Worm (Caenorhabditis elegans) whole organism, young adult: ENCODE results near the gene sulp-5.

ENCODE experiments used
- B0261.1 ChIP-seq: sonication (generic microtip); optimal IDR thresholded peaks from 2 replicates; lab custom pipeline; 2016; ENCODE audit warnings: mild to moderate bottlenecking, missing genetic modification characterization, moderate library complexity, missing compliant biosample characterization
- C17E4.6 ChIP-seq: fragments of 200-800 bp; sonication (Bioruptor generic); IDR thresholded peaks from 2 replicates; pipeline ENCODE4 v1.3.6; 2022; ENCODE audit warnings: missing genetic modification reagents, missing genetic modification characterization, missing compliant biosample characterization
- D2030.7 ChIP-seq: fragments of 200-800 bp; sonication (Bioruptor generic); IDR thresholded peaks from 2 replicates; pipeline ENCODE4 v1.3.6; 2022; ENCODE audit warnings: missing genetic modification reagents, missing genetic modification characterization, missing compliant biosample characterization
- F22D6.2 ChIP-seq: sonication (generic microtip); optimal IDR thresholded peaks from 2 replicates; lab custom pipeline; 2016; ENCODE audit warnings: mild to moderate bottlenecking, missing genetic modification characterization, missing compliant biosample characterization
- F23B12.7 ChIP-seq: sonication (generic microtip); optimal IDR thresholded peaks from 2 replicates; lab custom pipeline; 2017; ENCODE audit warnings: missing genetic modification characterization, mild to moderate bottlenecking, missing compliant biosample characterization, antibody characterized with exemption, moderate library complexity; ENCODE audit not compliant: insufficient read depth
- F33H1.4 ChIP-seq: fragments of 200-800 bp; sonication (Bioruptor generic); IDR thresholded peaks from 2 replicates; pipeline ENCODE4 v1.3.6; 2022; ENCODE audit warnings: missing genetic modification reagents, missing genetic modification characterization, missing compliant biosample characterization
- F39B2.1 ChIP-seq: fragments of 200-800 bp; sonication (Bioruptor generic); IDR thresholded peaks from 2 replicates; pipeline ENCODE4 v1.3.6; 2022; ENCODE audit warnings: missing genetic modification reagents, missing genetic modification characterization, missing compliant biosample characterization
- K11D2.4 ChIP-seq: fragments of 200-800 bp; sonication (Bioruptor generic); IDR thresholded peaks from 2 replicates; pipeline ENCODE4 v1.3.6; 2022; ENCODE audit warnings: missing genetic modification reagents, missing genetic modification characterization, missing compliant biosample characterization
- Y53F4B.3 ChIP-seq: fragments of 200-800 bp; sonication (Bioruptor generic); IDR thresholded peaks from 2 replicates; pipeline ENCODE4 v1.3.6; 2022; ENCODE audit warnings: missing genetic modification reagents, missing genetic modification characterization, missing compliant biosample characterization
- Y53G8AR.9 ChIP-seq: fragments of 200-800 bp; sonication (Bioruptor generic); conservative IDR thresholded peaks from 2 replicates; pipeline ENCODE4 v1.3.6; 2022; ENCODE audit warnings: missing genetic modification reagents, missing genetic modification characterization, missing compliant biosample characterization
- Y79H2A.3 ChIP-seq: fragments of 200-800 bp; sonication (Bioruptor generic); conservative IDR thresholded peaks from 2 replicates; pipeline ENCODE4 v1.3.6; 2022; ENCODE audit warnings: missing genetic modification reagents, missing genetic modification characterization, missing compliant biosample characterization
- akir-1 ChIP-seq: fragments of 200-800 bp; sonication (Bioruptor generic); optimal IDR thresholded peaks from 2 replicates; lab custom pipeline; 2018; ENCODE audit warnings: mild to moderate bottlenecking, missing genetic modification characterization, moderate library complexity, missing compliant biosample characterization
- ama-1 ChIP-seq, 3 experiments: fragments of 150-350 bp in 1 of 3; sonication (generic microtip) in 2 of 3; optimal IDR thresholded peaks; 2 replicates each; lab custom pipeline; 2014 to 2018; ENCODE audit warnings: missing biosample characterization in 2 of 3, missing genetic modification characterization in 2 of 3, missing genetic modification reagents in 2 of 3
- atf-7 ChIP-seq: sonication (generic microtip); optimal IDR thresholded peaks from 2 replicates; lab custom pipeline; 2017; ENCODE audit warnings: mild to moderate bottlenecking, missing genetic modification characterization, missing compliant biosample characterization
- athp-1 ChIP-seq: sonication (generic microtip); optimal IDR thresholded peaks from 2 replicates; lab custom pipeline; 2017; ENCODE audit warnings: mild to moderate bottlenecking, missing genetic modification characterization, missing compliant biosample characterization
- attf-6 ChIP-seq: fragments of 200-800 bp; sonication (Bioruptor generic); IDR thresholded peaks from 2 replicates; pipeline ENCODE4 v1.3.6; 2022; ENCODE audit warnings: missing genetic modification reagents, missing genetic modification characterization, missing compliant biosample characterization
- dpff-1 ChIP-seq: sonication (generic microtip); optimal IDR thresholded peaks from 2 replicates; lab custom pipeline; 2017; ENCODE audit warnings: mild to moderate bottlenecking, missing genetic modification characterization, missing compliant biosample characterization
- efl-1 ChIP-seq: fragments of 150-350 bp; optimal IDR thresholded peaks from 2 replicates; lab custom pipeline; 2014; ENCODE audit warnings: missing biosample characterization, missing genetic modification reagents, missing genetic modification characterization
- gei-17 ChIP-seq: fragments of 200-800 bp; sonication (Bioruptor generic); optimal IDR thresholded peaks from 2 replicates; lab custom pipeline; 2018; ENCODE audit warnings: mild to moderate bottlenecking, missing genetic modification characterization, missing compliant biosample characterization
- hlh-12 ChIP-seq: sonication (generic microtip); optimal IDR thresholded peaks from 2 replicates; lab custom pipeline; 2016; ENCODE audit warnings: missing genetic modification characterization, missing compliant biosample characterization
- hmg-1.2 ChIP-seq: fragments of 200-800 bp; sonication (Bioruptor generic); IDR thresholded peaks from 2 replicates; pipeline ENCODE4 v1.3.6; 2022; ENCODE audit warnings: missing genetic modification reagents, missing genetic modification characterization, missing compliant biosample characterization
- lag-1 ChIP-seq: fragments of 200-800 bp; sonication (Bioruptor generic); IDR thresholded peaks from 2 replicates; pipeline ENCODE4 v1.3.6; 2022; ENCODE audit warnings: missing genetic modification reagents, missing genetic modification characterization, missing compliant biosample characterization
- let-526 ChIP-seq: fragments of 200-800 bp; sonication (Bioruptor generic); IDR thresholded peaks from 2 replicates; pipeline ENCODE4 v1.3.6; 2022; ENCODE audit warnings: missing genetic modification reagents, missing genetic modification characterization, missing compliant biosample characterization
- lin-26 ChIP-seq: fragments of 200-800 bp; sonication (Bioruptor generic); IDR thresholded peaks from 2 replicates; pipeline ENCODE4 v1.3.6; 2022; ENCODE audit warnings: missing genetic modification reagents, missing genetic modification characterization, missing compliant biosample characterization
- lir-1 ChIP-seq: fragments of 200-800 bp; sonication (Bioruptor generic); conservative IDR thresholded peaks from 2 replicates; pipeline ENCODE4 v1.3.6; 2022; ENCODE audit warnings: missing genetic modification reagents, missing genetic modification characterization, missing compliant biosample characterization
- madf-8 ChIP-seq: fragments of 200-800 bp; sonication (Bioruptor generic); conservative IDR thresholded peaks from 2 replicates; pipeline ENCODE4 v1.3.6; 2022; ENCODE audit warnings: missing genetic modification reagents, missing genetic modification characterization, missing compliant biosample characterization
- mcd-1 ChIP-seq: fragments of 200-800 bp; sonication (Bioruptor generic); IDR thresholded peaks from 2 replicates; pipeline ENCODE4 v1.3.6; 2022; ENCODE audit warnings: missing genetic modification reagents, missing genetic modification characterization, missing compliant biosample characterization
- mel-28 ChIP-seq: sonication (generic microtip); optimal IDR thresholded peaks from 2 replicates; lab custom pipeline; 2016; ENCODE audit warnings: borderline replicate concordance, mild to moderate bottlenecking, missing genetic modification characterization, missing compliant biosample characterization
- mxl-1 ChIP-seq: sonication (generic microtip); optimal IDR thresholded peaks from 2 replicates; lab custom pipeline; 2016; ENCODE audit warnings: missing genetic modification characterization, missing compliant biosample characterization
- nfyb-1 ChIP-seq: fragments of 200-800 bp; sonication (Bioruptor generic); IDR thresholded peaks from 2 replicates; pipeline ENCODE4 v1.3.6; 2022; ENCODE audit warnings: missing genetic modification reagents, missing genetic modification characterization, missing compliant biosample characterization
- nhr-27 ChIP-seq: fragments of 200-800 bp; sonication (Bioruptor generic); optimal IDR thresholded peaks from 2 replicates; lab custom pipeline; 2018; ENCODE audit warnings: mild to moderate bottlenecking, missing genetic modification characterization, moderate library complexity, missing compliant biosample characterization
- pbrm-1 ChIP-seq: fragments of 200-800 bp; sonication (Bioruptor generic); IDR thresholded peaks from 2 replicates; pipeline ENCODE4 v1.3.6; 2022; ENCODE audit warnings: missing genetic modification reagents, missing genetic modification characterization, missing compliant biosample characterization
- sdz-38 ChIP-seq: sonication (generic microtip); optimal IDR thresholded peaks from 2 replicates; lab custom pipeline; 2016; ENCODE audit warnings: missing genotype, missing genetic modification characterization, missing compliant biosample characterization
- snpc-1.3 ChIP-seq: sonication (generic microtip); optimal IDR thresholded peaks from 2 replicates; lab custom pipeline; 2017; ENCODE audit warnings: missing genetic modification characterization, mild to moderate bottlenecking, missing compliant biosample characterization, antibody characterized with exemption, moderate library complexity, missing genotype, missing genetic modification reagents; ENCODE audit not compliant: insufficient read depth
- somi-1 ChIP-seq: fragments of 200-800 bp; sonication (Bioruptor generic); optimal IDR thresholded peaks from 2 replicates; lab custom pipeline; 2018; ENCODE audit warnings: mild to moderate bottlenecking, missing genetic modification characterization, missing compliant biosample characterization
- tbp1 ChIP-seq: fragments of 200-800 bp; sonication (Bioruptor generic); optimal IDR thresholded peaks from 2 replicates; lab custom pipeline; 2018; ENCODE audit warnings: mild to moderate bottlenecking, missing genetic modification characterization, missing compliant biosample characterization
- tlf-1 ChIP-seq: fragments of 200-800 bp; sonication (Bioruptor generic); optimal IDR thresholded peaks from 2 replicates; lab custom pipeline; 2018; ENCODE audit warnings: mild to moderate bottlenecking, missing genetic modification characterization, missing compliant biosample characterization
- xnd-1 ChIP-seq: sonication (generic microtip); optimal IDR thresholded peaks from 2 replicates; lab custom pipeline; 2016; ENCODE audit warnings: missing genotype, missing genetic modification reagents, missing genetic modification characterization, missing compliant biosample characterization
- zim-3 ChIP-seq: sonication (generic microtip); optimal IDR thresholded peaks from 2 replicates; lab custom pipeline; 2017; ENCODE audit warnings: mild to moderate bottlenecking, missing genetic modification characterization, moderate library complexity, missing compliant biosample characterization
- ztf-18 ChIP-seq: sonication (generic microtip); optimal IDR thresholded peaks from 2 replicates; lab custom pipeline; 2016; ENCODE audit warnings: missing genotype, mild to moderate bottlenecking, missing genetic modification characterization, missing compliant biosample characterization
- ztf-3 ChIP-seq: fragments of 200-800 bp; sonication (Bioruptor generic); optimal IDR thresholded peaks from 2 replicates; lab custom pipeline; 2018; ENCODE audit warnings: mild to moderate bottlenecking, missing genetic modification characterization, missing compliant biosample characterization
- ztf-6 ChIP-seq: fragments of 200-800 bp; sonication (Bioruptor generic); IDR thresholded peaks from 2 replicates; pipeline ENCODE4 v1.3.6; 2022; ENCODE audit warnings: missing genetic modification reagents, missing genetic modification characterization, missing compliant biosample characterization

Gene sulp-5

ce11 chrV:11921689-11922517 lies 42.1 kb downstream of the sulp-5 start (continued):
- TF ChIP-seq Y53G8AR.9 (GFP tag; lab: Robert Waterston, UW) (no peak), tbp1 (no peak), gei-17 (GFP tag; lab: Kevin White, UChicago) (no peak), athp-1 (tag; lab: Kevin White, UChicago) (no peak), attf-6 (GFP tag; lab: Robert Waterston, UW) (no peak), let-526 (GFP tag; lab: Robert Waterston, UW) (no peak), dpff-1 (tag; lab: Kevin White, UChicago) (no peak), nfyb-1 (GFP tag; lab: Robert Waterston, UW) (no peak), snpc-1.3 (tag; lab: Kevin White, UChicago) (no peak), sdz-38 (tag; lab: Kevin White, UChicago) (no peak), Y79H2A.3 (no peak), F23B12.7 (no peak), mcd-1 (GFP tag; lab: Robert Waterston, UW) (no peak), F22D6.2 (tag; lab: Kevin White, UChicago) (no peak), zim-3 (tag; lab: Kevin White, UChicago) (no peak), akir-1 (GFP tag; lab: Kevin White, UChicago) (no peak), atf-7 (peak; percentile 3), lir-1 (GFP tag; lab: Robert Waterston, UW) (no peak), nhr-27 (no peak), lag-1 (GFP tag; lab: Robert Waterston, UW) (no peak), C17E4.6 (GFP tag; lab: Robert Waterston, UW) (no peak), K11D2.4 (0 out of 2 replicates have a peak, but pooled peaks have one; percentile 48), somi-1 (GFP tag; lab: Kevin White, UChicago) (peak; percentile 48), mxl-1 (no peak), xnd-1 (peak; percentile 79), ztf-18 (tag; lab: Kevin White, UChicago) (no peak), mel-28 (tag; lab: Kevin White, UChicago) (no peak), lin-26 (GFP tag; lab: Robert Waterston, UW) (no peak), F39B2.1 (no peak), F33H1.4 (0 out of 2 replicates have a peak, but pooled peaks have one; percentile 21)

- TF ChIP-seq F23B12.7 (no peak), ztf-6 (GFP tag; lab: Robert Waterston, UW) (no peak), D2030.7 (GFP tag; lab: Robert Waterston, UW) (no peak), hmg-1.2 (no peak), hlh-12 (no peak), ama-1 (optimal IDR thresholded peaks at IDR 0.05; lab: Kevin White, UChicago) (no peak), ama-1 (GFP tag; optimal IDR thresholded peaks at IDR 0.05; lab: Kevin White, UChicago) (no peak), Y53F4B.3 (GFP tag; lab: Robert Waterston, UW) (no peak), ztf-3 (GFP tag; lab: Kevin White, UChicago) (no peak), pbrm-1 (GFP tag; lab: Robert Waterston, UW) (no peak), tlf-1 (GFP tag; lab: Kevin White, UChicago) (no peak), Y79H2A.3 (no peak), B0261.1 (tag; lab: Kevin White, UChicago) (no peak), let-526 (GFP tag; lab: Robert Waterston, UW) (no peak), madf-8 (GFP tag; lab: Robert Waterston, UW) (no peak), mel-28 (tag; lab: Kevin White, UChicago) (no peak), efl-1 (GFP tag; lab: Kevin White, UChicago) (no peak), atf-7 (no peak)
Observed at ce11 chrV:11927346-11927745, 47.5 kb downstream of the sulp-5 start, which contains the start of gene osm-6. Gene osm-6 (minus strand): TSS chrV:11927446.
